Worm (Caenorhabditis elegans) whole organism, midembryonic: Measurements from ENCODE around the gene Y69E1A.4.
"Not testable (repeated sequence)": the region's sequence is repeated elsewhere in the genome, so short reads cannot be mapped to it uniquely, and the experiment has no call there.

Source experiments
- T22C8.4 ChIP-seq: fragments of 200-800 bp; sonication (Bioruptor generic); IDR thresholded peaks from 2 replicates; pipeline ENCODE4 v1.3.6; 2022; ENCODE audit warnings: missing genetic modification characterization, missing compliant biosample characterization
- cog-1 ChIP-seq: sonication (generic microtip); optimal IDR thresholded peaks from 2 replicates; lab custom pipeline; 2016; ENCODE audit warnings: missing genetic modification characterization, missing compliant biosample characterization
- flt-1 ChIP-seq: fragments of 200-800 bp; sonication (Bioruptor generic); IDR thresholded peaks from 2 replicates; pipeline ENCODE4 v1.3.6; 2022; ENCODE audit warnings: missing genetic modification characterization, missing compliant biosample characterization
- klf-2 ChIP-seq: fragments of 200-800 bp; sonication (Bioruptor generic); conservative IDR thresholded peaks from 2 replicates; pipeline ENCODE4 v1.3.6; 2022; ENCODE audit warnings: missing genetic modification reagents, missing genetic modification characterization, missing compliant biosample characterization
- med-1 ChIP-seq: sonication (generic microtip); optimal IDR thresholded peaks from 2 replicates; lab custom pipeline; 2017; ENCODE audit warnings: missing genetic modification characterization, mild to moderate bottlenecking, missing compliant biosample characterization, antibody characterized with exemption, missing genetic modification reagents; ENCODE audit not compliant: insufficient read depth
- ref-1 ChIP-seq: fragments of 200-800 bp; sonication (Bioruptor generic); conservative IDR thresholded peaks from 2 replicates; pipeline ENCODE4 v1.3.6; 2022; ENCODE audit warnings: missing genetic modification reagents, missing genetic modification characterization, missing compliant biosample characterization
- tab-1 ChIP-seq: fragments of 200-800 bp; sonication (Bioruptor generic); IDR thresholded peaks from 2 replicates; pipeline ENCODE4 v1.3.6; 2022; ENCODE audit warnings: missing genetic modification characterization, missing compliant biosample characterization
- ztf-23 ChIP-seq: fragments of 200-800 bp; sonication (Bioruptor generic); IDR thresholded peaks from 2 replicates; pipeline ENCODE4 v1.3.6; 2022; ENCODE audit warnings: missing genetic modification reagents, missing genetic modification characterization, missing compliant biosample characterization
- ztf-29 ChIP-seq: fragments of 200-800 bp; sonication (Bioruptor generic); IDR thresholded peaks from 2 replicates; pipeline ENCODE4 v1.3.6; 2022; ENCODE audit warnings: missing genetic modification reagents, missing genetic modification characterization, missing compliant biosample characterization

Y69E1A.4 gene

ce11 chrIV:10954955-10955354, at the start of gene Y69E1A.4:
Y69E1A.4 (plus strand) TSS chrIV:10955255.
- not testable (repeated sequence) for TF ChIP-seq flt-1, T22C8.4, klf-2 (GFP tag; lab: Robert Waterston, UW)

ce11 chrIV:10909206-10909605, 45.8 kb upstream of the Y69E1A.4 start, which contains the start of gene ZK596.2:
ZK596.2 (minus strand) TSS chrIV:10909306.
- TF ChIP-seq ztf-23 (GFP tag; lab: Robert Waterston, UW) = no peak
- no peak for TF ChIP-seq cog-1 (tag; lab: Kevin White, UChicago)
- TF ChIP-seq flt-1 (GFP tag; lab: Robert Waterston, UW) = no peak
- TF ChIP-seq ztf-29 = no peak
- no peak for TF ChIP-seq ref-1 (GFP tag; lab: Robert Waterston, UW)
- TF ChIP-seq tab-1 (GFP tag; lab: Robert Waterston, UW) = no peak
- no peak for TF ChIP-seq T22C8.4 (GFP tag; lab: Robert Waterston, UW)

ce11 chrIV:10909708-10910107, 45.3 kb upstream of the Y69E1A.4 start, which contains the start of gene pyk-2:
pyk-2 (plus strand) TSS chrIV:10909913.
- no peak for TF ChIP-seq ztf-23 (GFP tag; lab: Robert Waterston, UW)
- TF ChIP-seq T22C8.4 (GFP tag; lab: Robert Waterston, UW) = no peak
- no peak for TF ChIP-seq ref-1 (GFP tag; lab: Robert Waterston, UW)
- TF ChIP-seq ztf-29 = no peak

- TF ChIP-seq med-1 (GFP tag; lab: Kevin White, UChicago) (no peak), cog-1 (tag; lab: Kevin White, UChicago) (no peak), ztf-29 (no peak), T22C8.4 (GFP tag; lab: Robert Waterston, UW) (no peak), ref-1 (GFP tag; lab: Robert Waterston, UW) (no peak), ztf-23 (GFP tag; lab: Robert Waterston, UW) (no peak), klf-2 (GFP tag; lab: Robert Waterston, UW) (no peak), flt-1 (GFP tag; lab: Robert Waterston, UW) (no peak), tab-1 (GFP tag; lab: Robert Waterston, UW) (no peak)
Measured at ce11 chrIV:10913081-10913480, 42.0 kb upstream of the Y69E1A.4 start, which contains the start of gene ZK593.2. ZK593.2 (plus strand) TSS chrIV:10913381.

ce11 chrIV:10915388-10915787, 39.7 kb upstream of the Y69E1A.4 start, which contains the start of gene ZK593.3:
ZK593.3 (plus strand) TSS chrIV:10915688.
- TF ChIP-seq tab-1 (GFP tag; lab: Robert Waterston, UW) (no peak), klf-2 (GFP tag; lab: Robert Waterston, UW) (no peak), ref-1 (GFP tag; lab: Robert Waterston, UW) (no peak)

- TF ChIP-seq T22C8.4 (GFP tag; lab: Robert Waterston, UW) (no peak), ref-1 (GFP tag; lab: Robert Waterston, UW) (no peak), tab-1 (GFP tag; lab: Robert Waterston, UW) (no peak), ztf-23 (GFP tag; lab: Robert Waterston, UW) (no peak), med-1 (GFP tag; lab: Kevin White, UChicago) (no peak), ztf-29 (no peak), cog-1 (tag; lab: Kevin White, UChicago) (no peak), flt-1 (GFP tag; lab: Robert Waterston, UW) (no peak), klf-2 (GFP tag; lab: Robert Waterston, UW) (no peak)
Measured at ce11 chrIV:10916134-10916533, 38.9 kb upstream of the Y69E1A.4 start.

- TF ChIP-seq T22C8.4 (GFP tag; lab: Robert Waterston, UW) (no peak), med-1 (GFP tag; lab: Kevin White, UChicago) (no peak), cog-1 (tag; lab: Kevin White, UChicago) (peak; percentile 39), ref-1 (GFP tag; lab: Robert Waterston, UW) (no peak), tab-1 (GFP tag; lab: Robert Waterston, UW) (no peak), flt-1 (GFP tag; lab: Robert Waterston, UW) (peak; percentile 50; the same call in 1 of the 2 replicates), klf-2 (GFP tag; lab: Robert Waterston, UW) (no peak), ztf-29 (no peak), ztf-23 (GFP tag; lab: Robert Waterston, UW) (no peak)
Measured at ce11 chrIV:10918877-10919560, 36.0 kb upstream of the Y69E1A.4 start.

ce11 chrIV:10919770-10920169, 35.3 kb upstream of the Y69E1A.4 start, which contains the start of gene rbr-2:
rbr-2 (plus strand) TSS chrIV:10920070.
- TF ChIP-seq cog-1 (tag; lab: Kevin White, UChicago) (no peak), flt-1 (GFP tag; lab: Robert Waterston, UW) (no peak), ref-1 (GFP tag; lab: Robert Waterston, UW) (no peak), tab-1 (GFP tag; lab: Robert Waterston, UW) (no peak), ztf-29 (no peak)

ce11 chrIV:10933062-10933552, 21.9 kb upstream of the Y69E1A.4 start, which contains the start of the genes dnc-1 and lsm-7:
dnc-1 (minus strand) TSS chrIV:10933203.
lsm-7 (plus strand) TSS chrIV:10933502.
- TF ChIP-seq ref-1 (GFP tag; lab: Robert Waterston, UW) = no peak
- TF ChIP-seq ztf-23 (GFP tag; lab: Robert Waterston, UW) = no peak
- no peak for TF ChIP-seq T22C8.4 (GFP tag; lab: Robert Waterston, UW)
- no peak for TF ChIP-seq ztf-29
- no peak for TF ChIP-seq med-1 (GFP tag; lab: Kevin White, UChicago)
- TF ChIP-seq tab-1 (GFP tag; lab: Robert Waterston, UW) = no peak
- TF ChIP-seq flt-1 (GFP tag; lab: Robert Waterston, UW) = 0 out of 2 replicates have a peak, but pooled peaks have one; percentile 37
- TF ChIP-seq klf-2 (GFP tag; lab: Robert Waterston, UW) = no peak
- peak; percentile 35 for TF ChIP-seq cog-1 (tag; lab: Kevin White, UChicago)
